Fruit fly (Drosophila melanogaster): ENCODE measurements around the gene unc80.
A peak's percentile ranks its signal among the peaks of the same experiment; 100 is the strongest.

The unc80 gene

DNA sequence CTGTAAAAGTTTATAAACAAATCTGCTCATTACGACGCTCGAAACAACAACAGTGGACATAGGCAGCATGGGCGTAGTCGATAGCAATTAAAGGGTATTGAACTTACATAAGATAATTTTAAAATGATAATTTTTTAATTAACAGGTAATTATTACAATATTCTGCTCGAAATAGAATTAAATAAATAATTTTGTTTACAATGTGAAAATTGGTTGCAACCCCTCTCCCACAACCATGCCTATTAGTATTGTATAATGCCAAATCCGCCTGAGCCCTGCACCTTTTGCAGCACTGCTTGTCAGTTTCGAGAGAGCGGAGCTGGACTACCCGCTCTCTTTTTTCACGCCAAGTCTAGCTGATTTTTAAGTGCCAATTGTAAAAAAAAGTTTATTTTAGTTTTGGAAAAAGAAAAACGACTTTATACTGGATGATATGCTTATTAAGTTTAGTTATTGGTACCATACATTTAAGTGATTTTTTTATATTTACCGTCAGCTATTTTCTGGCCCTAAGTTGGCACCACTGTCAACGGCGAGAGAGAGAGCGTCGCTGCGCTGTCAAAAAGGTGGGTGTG lies 26.1 kb upstream of the unc80 start, which contains the start of the genes CG5611 and Mtl:
Gene CG5611 (minus strand): TSS at position 51 of the 575 bp plus-strand sequence.
Gene Mtl (plus strand): TSS at position 403 of the 575 bp plus-strand sequence.
- TF ChIP-seq ab (GFP tag; optimal IDR thresholded peaks at IDR 0.05) (peak; percentile 98), gcm (GFP tag; optimal IDR thresholded peaks at IDR 0.05) (peak; percentile 99), hb (GFP tag; IDR thresholded peaks at IDR 0.05; ENCODE audit: partially characterized antibody) (no peak), twi (tag; optimal IDR thresholded peaks at IDR 0.05) (peak; percentile 100), chinmo (GFP tag; IDR thresholded peaks at IDR 0.05; ENCODE audit: partially characterized antibody) (no peak), nmo (GFP tag; optimal IDR thresholded peaks at IDR 0.05) (peak; percentile 100), Six4 (GFP tag; optimal IDR thresholded peaks at IDR 0.05) (peak; percentile 99), croc (GFP tag; conservative IDR thresholded peaks at IDR 0.05) (peak; percentile 100), CG30431 (GFP tag; optimal IDR thresholded peaks at IDR 0.05) (peak; percentile 99), pho (GFP tag; optimal IDR thresholded peaks at IDR 0.05) (peak; percentile 99), sens-2 (GFP tag; IDR thresholded peaks at IDR 0.05) (peak; percentile 99), CG34422 (GFP tag; IDR thresholded peaks at IDR 0.05) (peak; percentile 100), gcm2 (GFP tag; optimal IDR thresholded peaks at IDR 0.05) (peak; percentile 98), Rfx (GFP tag; IDR thresholded peaks at IDR 0.05) (peak; percentile 100), CG3847 (GFP tag; IDR thresholded peaks at IDR 0.05) (peak; percentile 100), pb (GFP tag; optimal IDR thresholded peaks at IDR 0.05) (peak; percentile 89), Spps (tag; optimal IDR thresholded peaks at IDR 0.05) (peak; percentile 99), CG32772 (GFP tag; IDR thresholded peaks at IDR 0.05) (peak; percentile 100), Trl (optimal IDR thresholded peaks at IDR 0.05) (peak; percentile 81 to 91), Trl (GFP tag; optimal IDR thresholded peaks at IDR 0.05) (peak; percentile 97), Adf1 (GFP tag; IDR thresholded peaks at IDR 0.05) (peak; percentile 95), tgo (GFP tag; IDR thresholded peaks at IDR 0.05) (peak; percentile 100), ac (GFP tag; optimal IDR thresholded peaks at IDR 0.05) (peak; percentile 98), CG5180 (GFP tag; optimal IDR thresholded peaks at IDR 0.05) (peak; percentile 94), CG8281 (tag; optimal IDR thresholded peaks at IDR 0.05) (peak; percentile 96), kay (GFP tag; optimal IDR thresholded peaks at IDR 0.05) (peak; percentile 99), CG2199 (GFP tag; IDR thresholded peaks at IDR 0.05) (peak; percentile 100), CG18599 (GFP tag; optimal IDR thresholded peaks at IDR 0.05) (peak; percentile 99), TFAM (GFP tag; optimal IDR thresholded peaks at IDR 0.05) (peak; percentile 95), Pdp1 (GFP tag; optimal IDR thresholded peaks at IDR 0.05) (peak; percentile 99), Atf6 (GFP tag; IDR thresholded peaks at IDR 0.05) (peak; percentile 100), Bgb (GFP tag; IDR thresholded peaks at IDR 0.05; ENCODE audit: partially characterized antibody) (peak; percentile 40; the same call in 1 of the 2 replicates), CG15479 (GFP tag; optimal IDR thresholded peaks at IDR 0.05) (peak; percentile 84), ATbp (GFP tag; optimal IDR thresholded peaks at IDR 0.05) (peak; percentile 99), CG10321 (GFP tag; IDR thresholded peaks at IDR 0.05) (peak; percentile 91), CG12769 (tag; optimal IDR thresholded peaks at IDR 0.05) (peak; percentile 100), CG17361 (GFP tag; IDR thresholded peaks at IDR 0.05) (peak; percentile 100), knrl (GFP tag; IDR thresholded peaks at IDR 0.05; ENCODE audit: partially characterized antibody) (peak; percentile 44; the same call in 1 of the 3 replicates), hkb (optimal IDR thresholded peaks at IDR 0.05) (peak; percentile 73), hkb (GFP tag; IDR thresholded peaks at IDR 0.05) (peak; percentile 100), Hey (tag; optimal IDR thresholded peaks at IDR 0.05) (peak; percentile 97), cg (GFP tag; optimal IDR thresholded peaks at IDR 0.05) (peak; percentile 74), CG2889 (GFP tag; IDR thresholded peaks at IDR 0.05) (peak; percentile 100), zen2 (GFP tag; IDR thresholded peaks at IDR 0.05; ENCODE audit: partially characterized antibody) (no peak), Dek (tag; optimal IDR thresholded peaks at IDR 0.05) (peak; percentile 100), CG33213 (GFP tag; optimal IDR thresholded peaks at IDR 0.05) (peak; percentile 95), CG17802 (tag; optimal IDR thresholded peaks at IDR 0.05) (peak; percentile 95), H2.0 (GFP tag; IDR thresholded peaks at IDR 0.05) (peak; percentile 100), mld (GFP tag; IDR thresholded peaks at IDR 0.05; ENCODE audit: partially characterized antibody) (no peak), BEAF-32 (GFP tag; optimal IDR thresholded peaks at IDR 0.05) (peak; percentile 50)

Data from whole organism, embryonic.